Fruit fly (Drosophila melanogaster) whole organism, adult: ENCODE results near the gene bab1.

Experiments
- CG11617 ChIP-seq: fragments of 200-800 bp; sonication (Bioruptor generic); optimal IDR thresholded peaks from 2 replicates; lab custom pipeline; 2017; ENCODE audit warnings: mild to moderate bottlenecking, missing biosample characterization, missing genetic modification reagents, missing genetic modification characterization
- CG12768 ChIP-seq: fragments of 200-800 bp; sonication (Bioruptor generic); optimal IDR thresholded peaks from 2 replicates; lab custom pipeline; 2017; ENCODE audit warnings: missing biosample characterization, missing genetic modification characterization, mild to moderate bottlenecking, moderate library complexity, missing genetic modification reagents
- CG14711 ChIP-seq: fragments of 200-800 bp; sonication (Bioruptor generic); optimal IDR thresholded peaks from 2 replicates; lab custom pipeline; 2018; ENCODE audit warnings: missing biosample characterization, mild to moderate bottlenecking, missing genetic modification characterization, moderate library complexity
- CG1620 ChIP-seq: fragments of 200-800 bp; sonication (Bioruptor generic); optimal IDR thresholded peaks from 2 replicates; lab custom pipeline; 2016; ENCODE audit warnings: missing biosample characterization, missing genetic modification characterization
- CG33017 ChIP-seq: fragments of 200-800 bp; sonication (Bioruptor generic); optimal IDR thresholded peaks from 2 replicates; lab custom pipeline; 2018; ENCODE audit warnings: missing biosample characterization, mild to moderate bottlenecking, missing genetic modification characterization, moderate library complexity
- CG5204 ChIP-seq: fragments of 200-800 bp; sonication (Bioruptor generic); optimal IDR thresholded peaks from 2 replicates; lab custom pipeline; 2016; ENCODE audit warnings: missing biosample characterization, missing genetic modification characterization
- CG7045 ChIP-seq: fragments of 200-800 bp; sonication (Bioruptor generic); optimal IDR thresholded peaks from 2 replicates; lab custom pipeline; 2017; ENCODE audit warnings: missing biosample characterization, mild to moderate bottlenecking, missing genetic modification characterization
- CG7101 ChIP-seq: fragments of 200-800 bp; sonication (Bioruptor generic); optimal IDR thresholded peaks from 2 replicates; lab custom pipeline; 2018; ENCODE audit warnings: missing biosample characterization, mild to moderate bottlenecking, missing genetic modification characterization, moderate library complexity
- Clk ChIP-seq: fragments of 200-800 bp; sonication (Bioruptor generic); optimal IDR thresholded peaks from 2 replicates; lab custom pipeline; 2017; ENCODE audit warnings: missing biosample characterization, missing genetic modification characterization
- Crg-1 ChIP-seq: fragments of 200-800 bp; sonication (Bioruptor generic); optimal IDR thresholded peaks from 2 replicates; lab custom pipeline; 2016; ENCODE audit warnings: missing biosample characterization, missing genetic modification characterization
- Hr96 ChIP-seq: fragments of 200-800 bp; sonication (Bioruptor generic); optimal IDR thresholded peaks from 2 replicates; lab custom pipeline; 2016; ENCODE audit warnings: missing biosample characterization, missing genetic modification characterization
- Mnt ChIP-seq: fragments of 200-800 bp; sonication (Bioruptor generic); optimal IDR thresholded peaks from 2 replicates; lab custom pipeline; 2016; ENCODE audit warnings: missing biosample characterization, mild to moderate bottlenecking, missing genetic modification characterization
- bab1 ChIP-seq: fragments of 200-800 bp; sonication (Bioruptor generic); optimal IDR thresholded peaks from 3 replicates; lab custom pipeline; 2019; ENCODE audit warnings: missing biosample characterization, mild to moderate bottlenecking, missing genetic modification characterization, moderate library complexity
- cic ChIP-seq: fragments of 200-800 bp; sonication (Bioruptor generic); optimal IDR thresholded peaks from 2 replicates; lab custom pipeline; 2017; ENCODE audit warnings: missing biosample characterization, mild to moderate bottlenecking, missing genetic modification characterization, moderate library complexity
- cnc ChIP-seq, 2 experiments: fragments of >200 bp; optimal IDR thresholded peaks; 2 replicates each; lab custom pipeline; 2017
- kay ChIP-seq: fragments of 200-800 bp; sonication (Bioruptor generic); peaks from one replicate; lab custom pipeline; 2016; ENCODE audit warnings: missing biosample characterization, missing genetic modification characterization, borderline replicate concordance
- ovo ChIP-seq: fragments of 200-800 bp; sonication (Bioruptor generic); optimal IDR thresholded peaks from 2 replicates; lab custom pipeline; 2016; ENCODE audit warnings: missing biosample characterization, missing genetic modification characterization
- pad ChIP-seq: fragments of 200-800 bp; sonication (Bioruptor generic); optimal IDR thresholded peaks from 3 replicates; lab custom pipeline; 2017; ENCODE audit warnings: missing biosample characterization, missing genetic modification characterization, mild to moderate bottlenecking, moderate library complexity, missing genetic modification reagents
- tj ChIP-seq: fragments of 200-800 bp; sonication (Bioruptor generic); optimal IDR thresholded peaks from 3 replicates; lab custom pipeline; 2017; ENCODE audit warnings: missing biosample characterization, mild to moderate bottlenecking, missing genetic modification characterization, moderate library complexity
- toe ChIP-seq: fragments of 200-800 bp; sonication (Bioruptor generic); optimal IDR thresholded peaks from 2 replicates; lab custom pipeline; 2016; ENCODE audit warnings: missing biosample characterization, missing genetic modification characterization

bab1 gene

dm6 chr3L:1100660-1101139 is at the start of gene bab1:
bab1 (minus strand) TSS chr3L:1101089.
- TF ChIP-seq cnc (optimal IDR thresholded peaks at IDR 0.05; lab: Kevin White, UChicago) (no peak), CG14711 (tag; lab: Kevin White, UChicago) (no peak), tj (no peak), CG7101 (tag; lab: Kevin White, UChicago) (no peak), pad (GFP tag; lab: Kevin White, UChicago) (no peak), cic (GFP tag; lab: Kevin White, UChicago) (no peak), toe (GFP tag; lab: Kevin White, UChicago) (no peak), Clk (no peak), CG33017 (tag; lab: Kevin White, UChicago) (no peak), Crg-1 (GFP tag; lab: Kevin White, UChicago) (no peak), Mnt (GFP tag; lab: Kevin White, UChicago) (no peak), CG1620 (no peak), CG7045 (GFP tag; lab: Kevin White, UChicago) (no peak), kay (no peak), ovo (GFP tag; lab: Kevin White, UChicago) (no peak), CG11617 (GFP tag; lab: Kevin White, UChicago) (no peak), CG5204 (no peak), Hr96 (GFP tag; lab: Kevin White, UChicago) (no peak), bab1 (GFP tag; lab: Kevin White, UChicago) (no peak)

dm6 chr3L:1149230-1149629 is 48.3 kb upstream of the bab1 start:
- TF ChIP-seq bab1 (GFP tag; lab: Kevin White, UChicago) (no peak), tj (no peak), CG33017 (tag; lab: Kevin White, UChicago) (no peak), CG11617 (GFP tag; lab: Kevin White, UChicago) (no peak)

dm6 chr3L:1146492-1146891 is 45.6 kb upstream of the bab1 start:
- TF ChIP-seq Mnt (GFP tag; lab: Kevin White, UChicago) (no peak), CG5204 (no peak), CG11617 (GFP tag; lab: Kevin White, UChicago) (no peak), Clk (no peak), bab1 (GFP tag; lab: Kevin White, UChicago) (no peak), cic (GFP tag; lab: Kevin White, UChicago) (no peak), kay (no peak), tj (no peak), ovo (GFP tag; lab: Kevin White, UChicago) (no peak), CG12768 (no peak), cnc (optimal IDR thresholded peaks at IDR 0.05; lab: Kevin White, UChicago) (no peak), CG7101 (tag; lab: Kevin White, UChicago) (no peak), toe (GFP tag; lab: Kevin White, UChicago) (no peak), Hr96 (GFP tag; lab: Kevin White, UChicago) (no peak), CG1620 (no peak), pad (GFP tag; lab: Kevin White, UChicago) (no peak), CG7045 (GFP tag; lab: Kevin White, UChicago) (no peak), CG33017 (tag; lab: Kevin White, UChicago) (no peak)

- TF ChIP-seq CG12768 (no peak), cnc (optimal IDR thresholded peaks at IDR 0.05; lab: Kevin White, UChicago) (no peak), CG1620 (no peak), tj (no peak), Mnt (GFP tag; lab: Kevin White, UChicago) (no peak), pad (GFP tag; lab: Kevin White, UChicago) (no peak), cic (GFP tag; lab: Kevin White, UChicago) (no peak)
These were observed 39.6 kb upstream of the bab1 start for dm6 chr3L:1140539-1140938.

- TF ChIP-seq tj = no peak
These were observed 38.5 kb upstream of the bab1 start for dm6 chr3L:1139376-1139775.

- TF ChIP-seq kay = no peak
- TF ChIP-seq CG12768 = no peak
- no peak for TF ChIP-seq bab1 (GFP tag; lab: Kevin White, UChicago)
- no peak for TF ChIP-seq tj
- no peak for TF ChIP-seq Clk
- no peak for TF ChIP-seq pad (GFP tag; lab: Kevin White, UChicago)
- no peak for TF ChIP-seq CG7045 (GFP tag; lab: Kevin White, UChicago)
These were observed 36.6 kb upstream of the bab1 start for dm6 chr3L:1137509-1137908.

dm6 chr3L:1129565-1129964 is 28.7 kb upstream of the bab1 start:
- TF ChIP-seq ovo (GFP tag; lab: Kevin White, UChicago) = no peak
- TF ChIP-seq Hr96 (GFP tag; lab: Kevin White, UChicago) = no peak
- TF ChIP-seq CG1620 = no peak
- no peak for TF ChIP-seq Crg-1 (GFP tag; lab: Kevin White, UChicago)
- no peak for TF ChIP-seq CG14711 (tag; lab: Kevin White, UChicago)
- TF ChIP-seq CG7045 (GFP tag; lab: Kevin White, UChicago) = no peak
- no peak for TF ChIP-seq toe (GFP tag; lab: Kevin White, UChicago)
- no peak for TF ChIP-seq tj
- TF ChIP-seq kay = no peak
- no peak for TF ChIP-seq CG7101 (tag; lab: Kevin White, UChicago)
- TF ChIP-seq CG11617 (GFP tag; lab: Kevin White, UChicago) = no peak
- no peak for TF ChIP-seq bab1 (GFP tag; lab: Kevin White, UChicago)
- TF ChIP-seq Mnt (GFP tag; lab: Kevin White, UChicago) = no peak
- no peak for TF ChIP-seq cnc (optimal IDR thresholded peaks at IDR 0.05; lab: Kevin White, UChicago)
